Worm (Caenorhabditis elegans): ENCODE measurements around the gene eif-2Bgamma.

eif-2Bgamma gene

ce11 chrII:6937057-6937456, 30.4 kb downstream of the eif-2Bgamma start:
- TF ChIP-seq tlf-1 (GFP tag; optimal IDR thresholded peaks at IDR 0.05) (no peak), ztf-28 (GFP tag; IDR thresholded peaks at IDR 0.05) (no peak), ztf-25 (GFP tag; IDR thresholded peaks at IDR 0.05) (no peak), T07F8.4 (tag; optimal IDR thresholded peaks at IDR 0.05) (no peak), C17E4.6 (GFP tag; IDR thresholded peaks at IDR 0.05) (no peak), pha-4 (tag; optimal IDR thresholded peaks at IDR 0.05) (no peak), chd-7 (tag; optimal IDR thresholded peaks at IDR 0.05) (no peak), cebp-2 (GFP tag; IDR thresholded peaks at IDR 0.05) (no peak), bed-2 (GFP tag; IDR thresholded peaks at IDR 0.05) (no peak), madf-6 (GFP tag; IDR thresholded peaks at IDR 0.05) (no peak), F52B5.7 (tag; optimal IDR thresholded peaks at IDR 0.05) (no peak), unc-130 (GFP tag; optimal IDR thresholded peaks at IDR 0.05) (no peak), atf-7 (tag; optimal IDR thresholded peaks at IDR 0.05) (no peak), C06A6.2 (GFP tag; conservative IDR thresholded peaks at IDR 0.05) (no peak), rcor-1 (GFP tag; IDR thresholded peaks at IDR 0.05) (no peak), efl-1 (GFP tag; optimal IDR thresholded peaks at IDR 0.05) (no peak), snpc-4 (GFP tag; optimal IDR thresholded peaks at IDR 0.05) (no peak), snpc-4 (tag; optimal IDR thresholded peaks at IDR 0.05) (no peak), dpl-1 (GFP tag; optimal IDR thresholded peaks at IDR 0.05) (no peak), snpc-1.1 (tag; optimal IDR thresholded peaks at IDR 0.05; ENCODE audit: insufficient read depth) (no peak), athp-1 (tag; optimal IDR thresholded peaks at IDR 0.05) (no peak)

DNA sequence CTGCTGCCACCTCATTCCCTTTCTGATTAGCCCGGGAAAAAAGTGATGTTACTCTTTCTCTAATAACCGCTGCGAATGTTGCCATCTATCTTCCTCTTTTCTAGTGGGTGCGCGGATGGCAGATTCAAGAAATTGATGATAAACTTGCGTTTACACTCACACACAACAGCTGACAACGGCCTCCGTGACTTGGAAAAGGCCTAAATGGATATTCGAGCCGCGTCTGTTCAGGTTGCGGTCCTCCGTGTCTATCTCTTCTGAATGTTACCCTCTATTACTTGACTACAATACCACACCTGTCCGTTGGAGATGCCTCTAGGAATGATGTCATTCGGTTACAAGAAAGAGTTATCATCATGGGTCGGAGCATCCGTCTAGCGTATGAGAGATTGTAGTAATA, 30.9 kb downstream of the eif-2Bgamma start:
- TF ChIP-seq hrde-1 (tag; optimal IDR thresholded peaks at IDR 0.05; ENCODE audit: borderline replicate concordance), result no peak
- TF ChIP-seq nhr-80 (tag; optimal IDR thresholded peaks at IDR 0.05), result peak; percentile 38

- no peak for TF ChIP-seq nfya-2 (GFP tag; IDR thresholded peaks at IDR 0.05)
- peak; percentile 2 for TF ChIP-seq nhr-80 (tag; optimal IDR thresholded peaks at IDR 0.05)
Observed at ce11 chrII:6935975-6936374, 31.5 kb downstream of the eif-2Bgamma start.

- TF ChIP-seq F33H1.4 (GFP tag; IDR thresholded peaks at IDR 0.05) (no peak), ztf-6 (GFP tag; IDR thresholded peaks at IDR 0.05) (no peak)
Observed at ce11 chrII:6934729-6935128, 32.7 kb downstream of the eif-2Bgamma start.

DNA sequence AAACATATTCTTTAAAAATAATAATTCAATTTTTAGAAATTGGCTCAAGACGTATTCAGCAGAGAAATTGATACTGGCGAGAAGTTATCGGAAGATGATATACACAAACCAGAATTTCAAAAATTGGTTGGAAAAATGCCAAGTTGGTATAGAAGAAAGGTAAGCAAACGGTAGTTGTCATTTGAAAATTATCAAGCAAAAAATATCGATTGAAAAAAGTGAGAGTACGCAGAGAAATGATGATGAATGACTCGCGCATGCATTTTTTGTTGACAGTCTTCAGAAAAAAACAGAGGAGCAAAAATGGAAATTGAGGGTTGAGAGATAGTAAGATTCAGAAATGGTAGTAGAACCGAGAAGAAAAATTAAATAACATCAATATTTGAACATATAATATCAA, 34.5 kb downstream of the eif-2Bgamma start:
- TF ChIP-seq lin-54 (GFP tag; optimal IDR thresholded peaks at IDR 0.05) (no peak), F49E8.2 (tag; optimal IDR thresholded peaks at IDR 0.05; ENCODE audit: insufficient read depth) (no peak), nhr-80 (tag; optimal IDR thresholded peaks at IDR 0.05) (peak; percentile 11)

DNA sequence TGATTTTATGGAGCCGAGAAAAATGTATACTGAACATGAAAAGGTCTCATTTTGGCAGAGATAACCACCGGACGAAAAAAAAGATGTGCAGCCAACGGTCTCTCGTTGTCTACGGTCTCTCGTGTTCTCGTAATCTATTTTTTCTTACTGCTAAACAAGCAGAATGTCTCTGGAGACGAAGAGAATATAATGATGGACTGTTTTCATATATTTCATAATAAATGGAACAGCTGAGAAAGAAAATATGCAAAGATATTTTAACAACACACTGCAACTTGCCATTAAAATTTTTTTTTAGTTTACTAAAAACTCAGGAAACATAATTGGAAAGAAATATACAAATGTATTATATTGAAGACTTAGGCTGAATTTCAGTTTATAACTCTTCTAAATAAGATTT, 37.4 kb downstream of the eif-2Bgamma start:
- TF ChIP-seq F55B11.4 (tag; optimal IDR thresholded peaks at IDR 0.05; ENCODE audit: borderline replicate concordance, insufficient read depth), result no peak
- no peak for TF ChIP-seq nfya-1 (tag; optimal IDR thresholded peaks at IDR 0.05; ENCODE audit: borderline replicate concordance, insufficient read depth)
- TF ChIP-seq nhr-80 (tag; optimal IDR thresholded peaks at IDR 0.05), result peak; percentile 10
- TF ChIP-seq hmg-1.2 (GFP tag; IDR thresholded peaks at IDR 0.05), result peak; percentile 17; the same call in 1 of the 2 replicates
- TF ChIP-seq cebp-1 (GFP tag; IDR thresholded peaks at IDR 0.05), result no peak
- TF ChIP-seq cebp-1 (tag; optimal IDR thresholded peaks at IDR 0.05), result peak; percentile 61
- TF ChIP-seq lsl-1 (GFP tag; optimal IDR thresholded peaks at IDR 0.05), result no peak

Data from whole organism, young adult.